Fruit fly (Drosophila melanogaster): ENCODE results near the gene wat.

Gene wat

DNA sequence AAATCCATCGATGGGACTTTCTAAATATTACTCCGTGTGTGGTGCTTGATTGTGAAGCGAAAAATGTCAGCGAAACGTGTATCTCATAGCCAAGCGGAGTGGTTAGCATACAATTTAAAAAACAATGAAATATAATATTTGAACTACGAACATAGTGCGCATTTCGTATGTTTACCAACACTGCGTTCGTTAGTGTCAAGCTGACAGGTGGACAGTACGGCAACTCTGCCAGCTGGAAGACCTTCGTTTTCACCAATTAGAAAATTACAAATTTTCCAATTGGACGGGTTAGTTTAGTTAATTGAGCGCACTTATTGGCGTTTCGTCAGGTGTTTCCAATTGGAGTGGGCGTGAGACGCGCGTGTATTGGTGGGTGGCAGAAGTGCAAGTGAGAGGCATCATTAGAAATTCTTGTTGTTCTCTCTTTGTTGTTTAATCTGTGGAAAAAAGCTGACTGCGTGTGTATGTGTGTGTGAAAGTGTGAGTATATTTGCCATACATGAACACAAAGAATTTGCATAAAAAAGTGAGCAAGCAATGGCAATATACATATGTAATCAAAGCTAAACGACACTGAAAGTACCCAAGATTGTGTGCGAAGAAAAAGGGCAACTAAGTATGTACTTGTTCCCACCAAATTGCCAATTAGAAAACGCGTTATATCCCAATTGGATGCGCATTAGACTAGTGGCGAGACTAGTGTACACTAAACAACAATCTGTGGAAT lies 19.7 kb upstream of the wat start (continued):
- TF ChIP-seq chm (GFP tag; IDR thresholded peaks at IDR 0.05) (no peak), CG32772 (GFP tag; IDR thresholded peaks at IDR 0.05) (no peak), CG8944 (GFP tag; optimal IDR thresholded peaks at IDR 0.05) (no peak), z (GFP tag; IDR thresholded peaks at IDR 0.05) (no peak), CG31441 (GFP tag; IDR thresholded peaks at IDR 0.05) (no peak), unc-4 (GFP tag; IDR thresholded peaks at IDR 0.05; ENCODE audit: partially characterized antibody) (peak; percentile 13; the same call in 1 of the 2 replicates), CG4730 (GFP tag; IDR thresholded peaks at IDR 0.05) (no peak), CG6813 (GFP tag; optimal IDR thresholded peaks at IDR 0.05) (no peak), Atf-2 (GFP tag; optimal IDR thresholded peaks at IDR 0.05) (no peak), CG30431 (GFP tag; optimal IDR thresholded peaks at IDR 0.05) (no peak), Adf1 (GFP tag; IDR thresholded peaks at IDR 0.05) (no peak), CG1603 (tag; optimal IDR thresholded peaks at IDR 0.05) (peak; percentile 57), bcd (GFP tag; optimal IDR thresholded peaks at IDR 0.05) (peak; percentile 7), Ada2b (GFP tag; IDR thresholded peaks at IDR 0.05) (peak; percentile 22; the same call in 1 of the 2 replicates), CG7271 (tag; optimal IDR thresholded peaks at IDR 0.05) (no peak), CG15696 (tag; optimal IDR thresholded peaks at IDR 0.05) (no peak), Hmx (GFP tag; optimal IDR thresholded peaks at IDR 0.05) (peak; percentile 16), CG6654 (GFP tag; optimal IDR thresholded peaks at IDR 0.05) (no peak), amos (GFP tag; IDR thresholded peaks at IDR 0.05; ENCODE audit: partially characterized antibody) (peak; percentile 6; the same call in 1 of the 2 replicates), YL-1 (GFP tag; optimal IDR thresholded peaks at IDR 0.05) (peak; percentile 45), CG13424 (tag; optimal IDR thresholded peaks at IDR 0.05) (no peak), crol (GFP tag; IDR thresholded peaks at IDR 0.05) (no peak), Dp (GFP tag; optimal IDR thresholded peaks at IDR 0.05) (peak; percentile 57), CG10462 (GFP tag; optimal IDR thresholded peaks at IDR 0.05) (no peak), CG3847 (GFP tag; IDR thresholded peaks at IDR 0.05) (peak; percentile 69), CG34376 (GFP tag; optimal IDR thresholded peaks at IDR 0.05) (no peak), CG13624 (GFP tag; optimal IDR thresholded peaks at IDR 0.05) (peak; percentile 11), chinmo (GFP tag; IDR thresholded peaks at IDR 0.05; ENCODE audit: partially characterized antibody) (0 out of 4 replicates have a peak, but pooled peaks have one; percentile 40), ab (GFP tag; optimal IDR thresholded peaks at IDR 0.05) (peak; percentile 26), h (optimal IDR thresholded peaks at IDR 0.05) (no peak), Vsx1 (GFP tag; optimal IDR thresholded peaks at IDR 0.05) (peak; percentile 24), Bdp1 (GFP tag; optimal IDR thresholded peaks at IDR 0.05) (peak; percentile 9), Sry-β (GFP tag; optimal IDR thresholded peaks at IDR 0.05) (no peak), ssp (GFP tag; IDR thresholded peaks at IDR 0.05) (no peak), CG10147 (GFP tag; optimal IDR thresholded peaks at IDR 0.05) (no peak), sisA (GFP tag; IDR thresholded peaks at IDR 0.05) (no peak), CG10979 (tag; optimal IDR thresholded peaks at IDR 0.05) (no peak), CG16779 (GFP tag; IDR thresholded peaks at IDR 0.05) (no peak), ttk (GFP tag; IDR thresholded peaks at IDR 0.05) (no peak), CG9437 (GFP tag; optimal IDR thresholded peaks at IDR 0.05) (peak; percentile 27), mam (GFP tag; optimal IDR thresholded peaks at IDR 0.05) (peak; percentile 58), CG14441 (GFP tag; IDR thresholded peaks at IDR 0.05) (0 out of 2 replicates have a peak, but pooled peaks have one; percentile 12), Elba2 (GFP tag; optimal IDR thresholded peaks at IDR 0.05) (peak; percentile 99), exex (tag; optimal IDR thresholded peaks at IDR 0.05) (peak; percentile 17), CG10431 (GFP tag; optimal IDR thresholded peaks at IDR 0.05) (no peak), croc (GFP tag; conservative IDR thresholded peaks at IDR 0.05) (no peak), CG4404 (GFP tag; IDR thresholded peaks at IDR 0.05) (no peak), seq (GFP tag; IDR thresholded peaks at IDR 0.05) (no peak), Rfx (GFP tag; IDR thresholded peaks at IDR 0.05) (peak; percentile 69), Chrac-16 (GFP tag; optimal IDR thresholded peaks at IDR 0.05) (peak; percentile 43)

All from whole organism, embryonic.